Fruit fly (Drosophila melanogaster) whole organism, adult: ENCODE data around the gene CG15554.
A peak's percentile ranks its signal among the peaks of the same experiment; 100 is the strongest.

ENCODE experiments used
- CG11617 ChIP-seq: fragments of 200-800 bp; sonication (Bioruptor generic); optimal IDR thresholded peaks from 2 replicates; lab custom pipeline; 2017; ENCODE audit warnings: mild to moderate bottlenecking, missing biosample characterization, missing genetic modification reagents, missing genetic modification characterization
- CG12768 ChIP-seq: fragments of 200-800 bp; sonication (Bioruptor generic); optimal IDR thresholded peaks from 2 replicates; lab custom pipeline; 2017; ENCODE audit warnings: missing biosample characterization, missing genetic modification characterization, mild to moderate bottlenecking, moderate library complexity, missing genetic modification reagents
- CG14711 ChIP-seq: fragments of 200-800 bp; sonication (Bioruptor generic); optimal IDR thresholded peaks from 2 replicates; lab custom pipeline; 2018; ENCODE audit warnings: missing biosample characterization, mild to moderate bottlenecking, missing genetic modification characterization, moderate library complexity
- CG1620 ChIP-seq: fragments of 200-800 bp; sonication (Bioruptor generic); optimal IDR thresholded peaks from 2 replicates; lab custom pipeline; 2016; ENCODE audit warnings: missing biosample characterization, missing genetic modification characterization
- CG33017 ChIP-seq: fragments of 200-800 bp; sonication (Bioruptor generic); optimal IDR thresholded peaks from 2 replicates; lab custom pipeline; 2018; ENCODE audit warnings: missing biosample characterization, mild to moderate bottlenecking, missing genetic modification characterization, moderate library complexity
- CG5204 ChIP-seq: fragments of 200-800 bp; sonication (Bioruptor generic); optimal IDR thresholded peaks from 2 replicates; lab custom pipeline; 2016; ENCODE audit warnings: missing biosample characterization, missing genetic modification characterization
- CG7045 ChIP-seq: fragments of 200-800 bp; sonication (Bioruptor generic); optimal IDR thresholded peaks from 2 replicates; lab custom pipeline; 2017; ENCODE audit warnings: missing biosample characterization, mild to moderate bottlenecking, missing genetic modification characterization
- CG7101 ChIP-seq: fragments of 200-800 bp; sonication (Bioruptor generic); optimal IDR thresholded peaks from 2 replicates; lab custom pipeline; 2018; ENCODE audit warnings: missing biosample characterization, mild to moderate bottlenecking, missing genetic modification characterization, moderate library complexity
- Clk ChIP-seq: fragments of 200-800 bp; sonication (Bioruptor generic); optimal IDR thresholded peaks from 2 replicates; lab custom pipeline; 2017; ENCODE audit warnings: missing biosample characterization, missing genetic modification characterization
- Crg-1 ChIP-seq: fragments of 200-800 bp; sonication (Bioruptor generic); optimal IDR thresholded peaks from 2 replicates; lab custom pipeline; 2016; ENCODE audit warnings: missing biosample characterization, missing genetic modification characterization
- Hr96 ChIP-seq: fragments of 200-800 bp; sonication (Bioruptor generic); optimal IDR thresholded peaks from 2 replicates; lab custom pipeline; 2016; ENCODE audit warnings: missing biosample characterization, missing genetic modification characterization
- Mnt ChIP-seq: fragments of 200-800 bp; sonication (Bioruptor generic); optimal IDR thresholded peaks from 2 replicates; lab custom pipeline; 2016; ENCODE audit warnings: missing biosample characterization, mild to moderate bottlenecking, missing genetic modification characterization
- bab1 ChIP-seq: fragments of 200-800 bp; sonication (Bioruptor generic); optimal IDR thresholded peaks from 3 replicates; lab custom pipeline; 2019; ENCODE audit warnings: missing biosample characterization, mild to moderate bottlenecking, missing genetic modification characterization, moderate library complexity
- cic ChIP-seq: fragments of 200-800 bp; sonication (Bioruptor generic); optimal IDR thresholded peaks from 2 replicates; lab custom pipeline; 2017; ENCODE audit warnings: missing biosample characterization, mild to moderate bottlenecking, missing genetic modification characterization, moderate library complexity
- cnc ChIP-seq, 2 experiments: fragments of >200 bp; optimal IDR thresholded peaks; 2 replicates each; lab custom pipeline; 2017
- kay ChIP-seq: fragments of 200-800 bp; sonication (Bioruptor generic); peaks from one replicate; lab custom pipeline; 2016; ENCODE audit warnings: missing biosample characterization, missing genetic modification characterization, borderline replicate concordance
- ovo ChIP-seq: fragments of 200-800 bp; sonication (Bioruptor generic); optimal IDR thresholded peaks from 2 replicates; lab custom pipeline; 2016; ENCODE audit warnings: missing biosample characterization, missing genetic modification characterization
- pad ChIP-seq: fragments of 200-800 bp; sonication (Bioruptor generic); optimal IDR thresholded peaks from 3 replicates; lab custom pipeline; 2017; ENCODE audit warnings: missing biosample characterization, missing genetic modification characterization, mild to moderate bottlenecking, moderate library complexity, missing genetic modification reagents
- tj ChIP-seq: fragments of 200-800 bp; sonication (Bioruptor generic); optimal IDR thresholded peaks from 3 replicates; lab custom pipeline; 2017; ENCODE audit warnings: missing biosample characterization, mild to moderate bottlenecking, missing genetic modification characterization, moderate library complexity
- toe ChIP-seq: fragments of 200-800 bp; sonication (Bioruptor generic); optimal IDR thresholded peaks from 2 replicates; lab custom pipeline; 2016; ENCODE audit warnings: missing biosample characterization, missing genetic modification characterization

Gene CG15554

dm6 chr3R:31146920-31147319, 21.0 kb downstream of the CG15554 start:
- TF ChIP-seq kay (GFP tag; lab: Kevin White, UChicago), result peak; percentile 20
- no peak for TF ChIP-seq cic (GFP tag; lab: Kevin White, UChicago)

- TF ChIP-seq CG33017 (no peak), CG5204 (GFP tag; lab: Kevin White, UChicago) (no peak), kay (GFP tag; lab: Kevin White, UChicago) (no peak)
Observed at dm6 chr3R:31168429-31168828, 42.5 kb downstream of the CG15554 start.

- TF ChIP-seq cnc (optimal IDR thresholded peaks at IDR 0.05; lab: Kevin White, UChicago) (no peak), CG1620 (GFP tag; lab: Kevin White, UChicago) (peak; percentile 39), bab1 (GFP tag; lab: Kevin White, UChicago) (no peak), Crg-1 (GFP tag; lab: Kevin White, UChicago) (peak; percentile 50), CG7101 (peak; percentile 22), kay (GFP tag; lab: Kevin White, UChicago) (peak; percentile 74), pad (peak; percentile 53), Mnt (GFP tag; lab: Kevin White, UChicago) (peak; percentile 39), Hr96 (GFP tag; lab: Kevin White, UChicago) (peak; percentile 56), tj (GFP tag; lab: Kevin White, UChicago) (no peak), CG14711 (tag; lab: Kevin White, UChicago) (no peak), CG5204 (GFP tag; lab: Kevin White, UChicago) (peak; percentile 27), CG11617 (GFP tag; lab: Kevin White, UChicago) (peak; percentile 39), toe (GFP tag; lab: Kevin White, UChicago) (peak; percentile 76), Clk (GFP tag; lab: Kevin White, UChicago) (peak; percentile 52), CG7045 (GFP tag; lab: Kevin White, UChicago) (peak; percentile 84), CG33017 (peak; percentile 10), cic (GFP tag; lab: Kevin White, UChicago) (peak; percentile 34), ovo (peak; percentile 26), CG12768 (GFP tag; lab: Kevin White, UChicago) (no peak)
Observed at dm6 chr3R:31168968-31169367, 43.0 kb downstream of the CG15554 start, which contains the start of gene stops. TSS of gene stops (minus strand) at chr3R:31169106.
